Fruit fly (Drosophila melanogaster) whole organism, wandering third instar larva: ENCODE measurements around the gene crb.

Experiments
- Dfd ChIP-seq: fragments of >200 bp; optimal IDR thresholded peaks from 2 replicates; lab custom pipeline; 2017; ENCODE audit warnings: missing biosample characterization, missing genetic modification characterization
- Dif ChIP-seq: fragments of 200-275, 200-300 bp; sonication (Bioruptor generic); optimal IDR thresholded peaks from 2 replicates; lab custom pipeline; 2018; ENCODE audit warnings: missing biosample characterization, missing genetic modification characterization; ENCODE audit not compliant: partially characterized antibody
- N ChIP-seq: fragments of >200 bp; optimal IDR thresholded peaks from 2 replicates; lab custom pipeline; 2018; ENCODE audit warnings: missing biosample characterization, missing external identifiers, missing genetic modification characterization
- br ChIP-seq: fragments of 200-800 bp; sonication (Bioruptor generic); optimal IDR thresholded peaks from 2 replicates; lab custom pipeline; 2016; ENCODE audit warnings: missing biosample characterization, missing genetic modification characterization
- brk ChIP-seq: fragments of 200-800 bp; sonication (Bioruptor generic); optimal IDR thresholded peaks from 2 replicates; lab custom pipeline; 2016; ENCODE audit warnings: missing biosample characterization, mild to moderate bottlenecking, missing genetic modification characterization
- dsf ChIP-seq: sonication (Bioruptor generic); optimal IDR thresholded peaks from 2 replicates; lab custom pipeline; 2016; ENCODE audit warnings: missing biosample characterization, missing genetic modification characterization, borderline replicate concordance
- lola ChIP-seq: fragments of >200 bp; optimal IDR thresholded peaks from 2 replicates; lab custom pipeline; 2017; ENCODE audit warnings: missing biosample characterization, missing genetic modification characterization
- pan ChIP-seq: fragments of >200 bp; optimal IDR thresholded peaks from 2 replicates; lab custom pipeline; 2017
- psq ChIP-seq: fragments of 200-800 bp; sonication (Bioruptor generic); optimal IDR thresholded peaks from 3 replicates; lab custom pipeline; 2017; ENCODE audit warnings: missing biosample characterization, mild to moderate bottlenecking, missing genetic modification characterization, moderate library complexity
- rgr ChIP-seq: fragments of 200-800 bp; sonication (Bioruptor generic); optimal IDR thresholded peaks from 3 replicates; lab custom pipeline; 2016; ENCODE audit warnings: missing biosample characterization, mild to moderate bottlenecking, missing genetic modification characterization

dm6 chr3R:24361583-24361982 lies 66.7 kb downstream of the crb start, which contains the start of the genes CG5762 and CG33339:
- TF ChIP-seq rgr (GFP tag; lab: Kevin White, UChicago) (no peak), brk (no peak), pan (lab: Kevin White, UChicago) (no peak), Dif (GFP tag; lab: Kevin White, UChicago) (no peak), dsf (GFP tag; lab: Kevin White, UChicago) (no peak), br (GFP tag; lab: Kevin White, UChicago) (no peak), lola (GFP tag; lab: Kevin White, UChicago) (no peak), Dfd (GFP tag; lab: Kevin White, UChicago) (no peak), N (GFP tag; lab: Kevin White, UChicago) (no peak), psq (GFP tag; lab: Kevin White, UChicago) (no peak)
